Fruit fly (Drosophila melanogaster) whole organism, wandering third instar larva: ENCODE results near the gene Cht6.

Experiments used
- Abd-B ChIP-seq: fragments of >200 bp; optimal IDR thresholded peaks from 2 replicates; lab custom pipeline; 2017; ENCODE audit warnings: missing biosample characterization, missing genetic modification characterization
- CG9705 ChIP-seq: fragments of 200-800 bp; sonication (Bioruptor generic); optimal IDR thresholded peaks from 2 replicates; lab custom pipeline; 2018; ENCODE audit warnings: missing biosample characterization, mild to moderate bottlenecking, missing genetic modification characterization
- Dfd ChIP-seq: fragments of >200 bp; optimal IDR thresholded peaks from 2 replicates; lab custom pipeline; 2017; ENCODE audit warnings: missing biosample characterization, missing genetic modification characterization
- N ChIP-seq: fragments of >200 bp; optimal IDR thresholded peaks from 2 replicates; lab custom pipeline; 2018; ENCODE audit warnings: missing biosample characterization, missing external identifiers, missing genetic modification characterization
- h ChIP-seq: fragments of 200-800 bp; sonication (Bioruptor generic); optimal IDR thresholded peaks from 3 replicates; lab custom pipeline; 2016; ENCODE audit warnings: missing biosample characterization, mild to moderate bottlenecking, missing genetic modification characterization
- pan ChIP-seq: fragments of >200 bp; optimal IDR thresholded peaks from 2 replicates; lab custom pipeline; 2017
- psq ChIP-seq: fragments of 200-800 bp; sonication (Bioruptor generic); optimal IDR thresholded peaks from 3 replicates; lab custom pipeline; 2017; ENCODE audit warnings: missing biosample characterization, mild to moderate bottlenecking, missing genetic modification characterization, moderate library complexity

- TF ChIP-seq pan (lab: Kevin White, UChicago) (no peak), psq (GFP tag; lab: Kevin White, UChicago) (no peak), CG9705 (no peak), N (no peak), Abd-B (GFP tag; lab: Kevin White, UChicago) (no peak), h (GFP tag; lab: Kevin White, UChicago) (no peak), Dfd (GFP tag; lab: Kevin White, UChicago) (no peak)
Observed at dm6 chrX:10061327-10061726, 44.7 kb downstream of the Cht6 start, which contains the start of gene Gr9a.
